Worm (Caenorhabditis elegans) whole organism, L2 larva: ENCODE results near the gene F01F1.11.

Experiments used
- ZK546.5 ChIP-seq: sonication (generic microtip); optimal IDR thresholded peaks from 2 replicates; lab custom pipeline; 2017; ENCODE audit warnings: missing biosample characterization, missing genetic modification characterization
- aly-2 ChIP-seq: fragments of 150-350 bp; optimal IDR thresholded peaks from 2 replicates; lab custom pipeline; 2014; ENCODE audit warnings: missing biosample characterization, missing genetic modification characterization
- lsy-2 ChIP-seq, 2 experiments: fragments of 150-350 bp in 1 of 2; sonication (generic microtip) in 1 of 2; optimal IDR thresholded peaks; 2 replicates each; lab custom pipeline; 2014 to 2017; ENCODE audit warnings: missing biosample characterization in 2 of 2, missing genetic modification characterization in 2 of 2
- unc-62 ChIP-seq: fragments of 150-350 bp; optimal IDR thresholded peaks from 2 replicates; lab custom pipeline; 2014; ENCODE audit warnings: missing biosample characterization, missing genetic modification reagents, missing genetic modification characterization
- zag-1 ChIP-seq: fragments of 150-350 bp; optimal IDR thresholded peaks from 2 replicates; lab custom pipeline; 2014; ENCODE audit warnings: missing biosample characterization, missing genetic modification characterization

ce11 chrIII:5882823-5883222 lies 11.1 kb upstream of the F01F1.11 start, which contains the start of gene F01F1.14:
- no peak for TF ChIP-seq lsy-2 (tag; optimal IDR thresholded peaks at IDR 0.05; lab: Kevin White, UChicago)
- no peak for TF ChIP-seq unc-62 (GFP tag; lab: Kevin White, UChicago)
- no peak for TF ChIP-seq zag-1 (tag; lab: Kevin White, UChicago)
- no peak for TF ChIP-seq aly-2 (tag; lab: Kevin White, UChicago)
- TF ChIP-seq ZK546.5 (tag; lab: Kevin White, UChicago) = no peak
